Worm (Caenorhabditis elegans): ENCODE results near the gene nhr-50.

Gene nhr-50

ce11 chrV:16023559-16023958, 23.1 kb upstream of the nhr-50 start:
- no peak for TF ChIP-seq hlh-12 (tag; optimal IDR thresholded peaks at IDR 0.05)
- TF ChIP-seq zfh-2 (GFP tag; conservative IDR thresholded peaks at IDR 0.05): peak; percentile 79

DNA sequence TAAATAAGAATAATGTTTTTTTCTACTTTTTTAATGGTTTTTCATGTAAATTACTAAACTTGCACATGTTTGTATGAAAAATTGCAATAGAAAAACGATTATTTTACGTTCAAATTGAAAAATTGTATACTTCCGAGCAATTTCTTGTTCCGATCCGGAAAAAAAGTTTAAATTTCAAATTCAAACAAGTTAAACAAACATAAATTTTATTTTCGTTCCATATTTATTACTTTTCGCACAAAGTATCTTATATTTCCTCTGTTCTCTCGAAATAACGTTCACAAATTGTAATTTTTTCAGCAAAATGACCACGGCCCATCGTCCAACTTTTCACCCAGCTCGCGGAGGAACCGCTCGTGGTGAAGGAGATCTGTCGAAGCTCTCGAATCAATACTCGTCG, 22.6 kb upstream of the nhr-50 start, which contains the start of gene cwc-15:
TSS of gene cwc-15 (plus strand) at position 301 of the 400 bp plus-strand sequence.
- TF ChIP-seq fkh-3 (tag; optimal IDR thresholded peaks at IDR 0.05): no peak
- no peak for TF ChIP-seq sdz-38 (tag; optimal IDR thresholded peaks at IDR 0.05)
- TF ChIP-seq madf-6 (GFP tag; IDR thresholded peaks at IDR 0.05): no peak
- TF ChIP-seq tlf-1 (GFP tag; optimal IDR thresholded peaks at IDR 0.05): no peak
- no peak for TF ChIP-seq ztf-28 (GFP tag; IDR thresholded peaks at IDR 0.05)
- no peak for TF ChIP-seq sea-2 (GFP tag; IDR thresholded peaks at IDR 0.05)
- TF ChIP-seq egl-44 (GFP tag; IDR thresholded peaks at IDR 0.05): no peak
- no peak for TF ChIP-seq athp-1 (tag; optimal IDR thresholded peaks at IDR 0.05)
- no peak for TF ChIP-seq ceh-58 (GFP tag; IDR thresholded peaks at IDR 0.05)
- no peak for TF ChIP-seq lin-35 (GFP tag; optimal IDR thresholded peaks at IDR 0.05)
- TF ChIP-seq hlh-12 (tag; optimal IDR thresholded peaks at IDR 0.05): no peak

DNA sequence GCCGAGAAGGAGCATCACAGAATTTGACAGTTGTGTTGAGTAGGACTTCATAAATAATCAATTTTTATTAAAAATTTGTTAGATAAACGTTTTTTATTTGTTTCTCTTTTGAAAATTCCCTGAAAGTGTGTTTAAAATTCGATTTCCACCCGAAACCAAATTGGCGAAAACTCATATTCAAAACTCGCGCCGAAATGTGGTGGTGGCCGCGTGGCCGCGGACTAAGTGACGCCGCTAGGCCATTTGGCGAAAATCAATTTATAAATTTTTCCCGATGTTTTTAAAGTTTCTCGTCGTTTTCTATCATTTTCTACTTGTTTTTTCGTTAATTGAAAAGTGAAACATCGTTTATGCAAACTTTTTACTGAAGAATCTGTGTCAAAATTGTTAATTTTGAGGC, 22.2 kb upstream of the nhr-50 start:
- no peak for TF ChIP-seq B0336.3 (GFP tag; IDR thresholded peaks at IDR 0.05)
- no peak for TF ChIP-seq unc-130 (GFP tag; optimal IDR thresholded peaks at IDR 0.05)
- no peak for TF ChIP-seq ztf-18 (tag; optimal IDR thresholded peaks at IDR 0.05)
- no peak for TF ChIP-seq ztf-3 (GFP tag; optimal IDR thresholded peaks at IDR 0.05)
- no peak for TF ChIP-seq ccch-3 (GFP tag; optimal IDR thresholded peaks at IDR 0.05)
- no peak for TF ChIP-seq C17E4.6 (GFP tag; IDR thresholded peaks at IDR 0.05)
- no peak for TF ChIP-seq F37B4.10 (GFP tag; IDR thresholded peaks at IDR 0.05)
- no peak for TF ChIP-seq dpff-1 (tag; optimal IDR thresholded peaks at IDR 0.05)
- 0 out of 2 replicates have a peak, but pooled peaks have one; percentile 25 for TF ChIP-seq egl-44 (GFP tag; IDR thresholded peaks at IDR 0.05)
- peak; percentile 62 for TF ChIP-seq ceh-27 (GFP tag; optimal IDR thresholded peaks at IDR 0.05)
- TF ChIP-seq ceh-100 (GFP tag; IDR thresholded peaks at IDR 0.05): no peak
- no peak for TF ChIP-seq ceh-40 (GFP tag; IDR thresholded peaks at IDR 0.05)
- no peak for TF ChIP-seq Y95B8A.8 (GFP tag; IDR thresholded peaks at IDR 0.05)
- TF ChIP-seq lin-54 (GFP tag; optimal IDR thresholded peaks at IDR 0.05): peak; percentile 90
- TF ChIP-seq ama-1 (optimal IDR thresholded peaks at IDR 0.05): no peak
- no peak for TF ChIP-seq ama-1 (GFP tag; optimal IDR thresholded peaks at IDR 0.05)
- TF ChIP-seq cebp-2 (GFP tag; IDR thresholded peaks at IDR 0.05): no peak
- TF ChIP-seq egl-18 (GFP tag; IDR thresholded peaks at IDR 0.05): no peak
- TF ChIP-seq K12H6.12 (tag; optimal IDR thresholded peaks at IDR 0.05): no peak
- TF ChIP-seq attf-3 (GFP tag; conservative IDR thresholded peaks at IDR 0.05): no peak
- no peak for TF ChIP-seq somi-1 (GFP tag; optimal IDR thresholded peaks at IDR 0.05)
- 0 out of 2 replicates have a peak, but pooled peaks have one; percentile 26 for TF ChIP-seq dox-1 (GFP tag; IDR thresholded peaks at IDR 0.05)
- no peak for TF ChIP-seq athp-1 (tag; optimal IDR thresholded peaks at IDR 0.05)
- TF ChIP-seq die-1 (tag; optimal IDR thresholded peaks at IDR 0.05): no peak
- TF ChIP-seq tlf-1 (GFP tag; optimal IDR thresholded peaks at IDR 0.05): no peak
- no peak for TF ChIP-seq madf-3 (GFP tag; IDR thresholded peaks at IDR 0.05)
- TF ChIP-seq rec-8 (tag; optimal IDR thresholded peaks at IDR 0.05): no peak
- no peak for TF ChIP-seq F55B11.4 (tag; optimal IDR thresholded peaks at IDR 0.05; ENCODE audit: borderline replicate concordance, insufficient read depth)
- no peak for TF ChIP-seq lin-26 (GFP tag; IDR thresholded peaks at IDR 0.05)
- TF ChIP-seq atf-7 (tag; optimal IDR thresholded peaks at IDR 0.05): no peak
- TF ChIP-seq F22D6.2 (tag; optimal IDR thresholded peaks at IDR 0.05): no peak
- TF ChIP-seq D2030.7 (GFP tag; IDR thresholded peaks at IDR 0.05): no peak
- no peak for TF ChIP-seq let-526 (GFP tag; IDR thresholded peaks at IDR 0.05)
- TF ChIP-seq nhr-179 (tag; optimal IDR thresholded peaks at IDR 0.05): no peak
- peak; percentile 59 for TF ChIP-seq efl-1 (GFP tag; optimal IDR thresholded peaks at IDR 0.05)
- TF ChIP-seq gei-17 (GFP tag; optimal IDR thresholded peaks at IDR 0.05): no peak
- no peak for TF ChIP-seq ztf-25 (GFP tag; IDR thresholded peaks at IDR 0.05)
- no peak for TF ChIP-seq hsf-1 (GFP tag; IDR thresholded peaks at IDR 0.05)
- peak; percentile 59 for TF ChIP-seq dpl-1 (GFP tag; optimal IDR thresholded peaks at IDR 0.05)
